Worm (Caenorhabditis elegans) whole organism, L4/young adult: ENCODE results near the gene B0228.6.

Experiments
- W03F9.2 ChIP-seq: fragments of 150-350 bp; optimal IDR thresholded peaks from 2 replicates; lab custom pipeline; 2014; ENCODE audit warnings: missing biosample characterization, missing genetic modification characterization
- dao-5 ChIP-seq: sonication (generic microtip); optimal IDR thresholded peaks from 2 replicates; lab custom pipeline; 2016; ENCODE audit warnings: missing genotype, missing genetic modification characterization, moderate library complexity, missing compliant biosample characterization

DNA sequence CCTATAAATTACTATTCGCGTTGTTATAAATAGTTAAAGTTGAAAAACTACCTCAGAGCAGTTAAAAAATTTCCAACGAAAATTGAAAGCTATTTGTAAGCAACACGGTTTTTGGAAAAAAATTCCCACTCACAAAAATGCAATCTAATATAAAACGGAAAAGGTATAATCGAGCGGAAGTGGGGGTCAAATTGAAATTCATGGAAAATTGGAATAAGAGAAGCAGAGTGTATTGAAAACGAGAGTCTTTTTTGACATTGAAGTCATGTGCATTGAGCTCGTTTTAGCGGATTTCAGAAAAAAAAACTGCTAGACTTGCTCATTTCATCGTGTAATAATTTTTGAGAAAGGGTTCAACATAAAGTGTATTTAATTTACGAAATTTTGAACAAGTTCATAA is 15.3 kb upstream of the B0228.6 start:
- TF ChIP-seq W03F9.2, result no peak
- TF ChIP-seq dao-5 (tag; lab: Kevin White, UChicago), result no peak
